Worm (Caenorhabditis elegans): Measurements from ENCODE around the gene mpk-2.

DNA sequence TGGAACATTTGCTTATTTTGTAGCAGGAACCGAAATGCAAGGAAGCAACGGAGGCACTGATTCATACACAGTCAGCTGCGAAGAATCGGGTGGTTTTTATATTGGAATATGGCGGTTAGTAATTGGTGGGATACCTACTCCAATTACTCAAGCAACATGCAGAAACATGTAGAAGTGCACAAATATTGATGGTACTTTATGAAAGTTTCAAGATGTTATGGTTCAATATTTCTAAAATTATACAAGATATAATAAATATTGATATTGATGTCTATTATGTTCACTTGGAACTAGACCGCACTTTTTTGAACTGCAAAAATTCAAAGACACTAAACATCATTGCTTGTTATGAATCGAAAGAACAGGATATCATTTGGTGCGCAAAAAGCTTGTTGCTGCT, 10.0 kb upstream of the mpk-2 start, which contains the start of gene C04G6.13:
- TF ChIP-seq snpc-4 (tag; optimal IDR thresholded peaks at IDR 0.05) (no peak), nhr-237 (tag; optimal IDR thresholded peaks at IDR 0.05) (no peak), fos-1 (tag; optimal IDR thresholded peaks at IDR 0.05) (no peak), irx-1 (tag; optimal IDR thresholded peaks at IDR 0.05) (no peak), nhr-71 (tag; optimal IDR thresholded peaks at IDR 0.05) (no peak), dpl-1 (GFP tag; optimal IDR thresholded peaks at IDR 0.05) (no peak), nhr-11 (tag; optimal IDR thresholded peaks at IDR 0.05) (no peak), pqm-1 (tag; optimal IDR thresholded peaks at IDR 0.05) (no peak)
